Worm (Caenorhabditis elegans) whole organism, L2 larva: ENCODE measurements around the gene ptr-3.
A peak's percentile ranks its signal among the peaks of the same experiment; 100 is the strongest.

Experiments used
- C34F6.9 ChIP-seq: fragments of 150-350 bp; optimal IDR thresholded peaks from 2 replicates; lab custom pipeline; 2014; ENCODE audit warnings: missing biosample characterization, missing genetic modification characterization
- F13H6.1 ChIP-seq: sonication (generic microtip); optimal IDR thresholded peaks from 2 replicates; lab custom pipeline; 2016; ENCODE audit warnings: missing genetic modification characterization, missing compliant biosample characterization
- R02D3.7 ChIP-seq: fragments of 150-350 bp; optimal IDR thresholded peaks from 2 replicates; lab custom pipeline; 2014; ENCODE audit warnings: missing biosample characterization, missing genetic modification characterization
- Y55F3AM.14 ChIP-seq: fragments of 200-800 bp; sonication (Bioruptor generic); optimal IDR thresholded peaks from 2 replicates; lab custom pipeline; 2018; ENCODE audit warnings: mild to moderate bottlenecking, missing genetic modification characterization, missing compliant biosample characterization
- ZK546.5 ChIP-seq: sonication (generic microtip); optimal IDR thresholded peaks from 2 replicates; lab custom pipeline; 2017; ENCODE audit warnings: missing biosample characterization, missing genetic modification characterization
- alr-1 ChIP-seq: fragments of 150-350 bp; optimal IDR thresholded peaks from 2 replicates; lab custom pipeline; 2014; ENCODE audit warnings: missing biosample characterization, missing genetic modification characterization
- aly-2 ChIP-seq: fragments of 150-350 bp; optimal IDR thresholded peaks from 2 replicates; lab custom pipeline; 2014; ENCODE audit warnings: missing biosample characterization, missing genetic modification characterization
- ama-1 ChIP-seq: fragments of 150-350 bp; optimal IDR thresholded peaks from 2 replicates; lab custom pipeline; 2018; ENCODE audit warnings: inconsistent platforms
- blmp-1 ChIP-seq: sonication (generic microtip); optimal IDR thresholded peaks from 2 replicates; lab custom pipeline; 2017; ENCODE audit warnings: missing genetic modification characterization, mild to moderate bottlenecking, missing compliant biosample characterization, antibody characterized with exemption, moderate library complexity; ENCODE audit not compliant: insufficient read depth
- ceh-16 ChIP-seq: fragments of 150-350 bp; optimal IDR thresholded peaks from 2 replicates; lab custom pipeline; 2014; ENCODE audit warnings: missing biosample characterization, missing genetic modification characterization
- ceh-82 ChIP-seq: fragments of 150-350 bp; optimal IDR thresholded peaks from 2 replicates; lab custom pipeline; 2014; ENCODE audit warnings: missing biosample characterization, missing genetic modification characterization
- crh-2 ChIP-seq: sonication (generic microtip); optimal IDR thresholded peaks from 2 replicates; lab custom pipeline; 2017; ENCODE audit warnings: missing biosample characterization, missing genetic modification characterization
- dmd-4 ChIP-seq: sonication (generic microtip); optimal IDR thresholded peaks from 2 replicates; lab custom pipeline; 2017; ENCODE audit warnings: missing biosample characterization, missing genetic modification characterization
- egl-27 ChIP-seq: sonication (generic microtip); optimal IDR thresholded peaks from 3 replicates; lab custom pipeline; 2017; ENCODE audit warnings: missing biosample characterization, missing genetic modification reagents, missing genetic modification characterization
- elt-1 ChIP-seq: fragments of 150-350 bp; optimal IDR thresholded peaks from 2 replicates; lab custom pipeline; 2014; ENCODE audit warnings: missing biosample characterization, missing genetic modification characterization
- elt-3 ChIP-seq: sonication (generic microtip); optimal IDR thresholded peaks from 2 replicates; lab custom pipeline; 2017; ENCODE audit warnings: missing biosample characterization, missing genetic modification characterization
- fos-1 ChIP-seq: fragments of 150-350 bp; optimal IDR thresholded peaks from 2 replicates; lab custom pipeline; 2014; ENCODE audit warnings: missing biosample characterization, missing genetic modification characterization
- gmeb-1 ChIP-seq: fragments of 150-350 bp; optimal IDR thresholded peaks from 2 replicates; lab custom pipeline; 2014; ENCODE audit warnings: missing biosample characterization, missing genetic modification characterization
- lin-11 ChIP-seq: fragments of 150-350 bp; sonication (generic microtip); optimal IDR thresholded peaks from 2 replicates; lab custom pipeline; 2014; ENCODE audit warnings: missing biosample characterization, missing genetic modification characterization, inconsistent platforms, mixed read lengths
- lin-13 ChIP-seq: fragments of 150-350 bp; optimal IDR thresholded peaks from 2 replicates; lab custom pipeline; 2014; ENCODE audit warnings: missing biosample characterization, missing genetic modification reagents, missing genetic modification characterization
- lin-39 ChIP-seq: fragments of 150-350 bp; optimal IDR thresholded peaks from 2 replicates; lab custom pipeline; 2014; ENCODE audit warnings: missing biosample characterization, missing genetic modification reagents, missing genetic modification characterization
- lsy-2 ChIP-seq, 2 experiments: fragments of 150-350 bp in 1 of 2; sonication (generic microtip) in 1 of 2; optimal IDR thresholded peaks; 2 replicates each; lab custom pipeline; 2014 to 2017; ENCODE audit warnings: missing biosample characterization in 2 of 2, missing genetic modification characterization in 2 of 2
- mab-5 ChIP-seq: fragments of 150-350 bp; optimal IDR thresholded peaks from 2 replicates; lab custom pipeline; 2014; ENCODE audit warnings: missing biosample characterization, missing genetic modification characterization
- mbf-1 ChIP-seq: sonication (generic microtip); optimal IDR thresholded peaks from 2 replicates; lab custom pipeline; 2017; ENCODE audit warnings: missing biosample characterization, missing genetic modification characterization
- mdl-1 ChIP-seq, 2 experiments: fragments of 150-350 bp in 1 of 2; sonication (generic microtip) in 1 of 2; optimal IDR thresholded peaks; 2 replicates each; lab custom pipeline; 2017; ENCODE audit warnings: missing biosample characterization in 2 of 2, missing genetic modification characterization in 2 of 2
- nhr-10 ChIP-seq: sonication (generic microtip); optimal IDR thresholded peaks from 2 replicates; lab custom pipeline; 2017; ENCODE audit warnings: missing biosample characterization, missing genetic modification characterization
- nhr-11 ChIP-seq: fragments of 150-350 bp; optimal IDR thresholded peaks from 2 replicates; lab custom pipeline; 2014; ENCODE audit warnings: missing biosample characterization, missing genetic modification characterization
- nhr-12 ChIP-seq: fragments of 150-350 bp; optimal IDR thresholded peaks from 2 replicates; lab custom pipeline; 2014; ENCODE audit warnings: missing biosample characterization, missing genetic modification characterization
- nhr-129 ChIP-seq: fragments of 150-350 bp; optimal IDR thresholded peaks from 2 replicates; lab custom pipeline; 2014; ENCODE audit warnings: missing biosample characterization, missing genetic modification characterization
- nhr-21 ChIP-seq: fragments of 150-350 bp; optimal IDR thresholded peaks from 2 replicates; lab custom pipeline; 2014; ENCODE audit warnings: missing biosample characterization, missing genetic modification characterization
- nhr-23 ChIP-seq: fragments of 150-350 bp; optimal IDR thresholded peaks from 2 replicates; lab custom pipeline; 2014; ENCODE audit warnings: missing biosample characterization, missing genetic modification reagents, missing genetic modification characterization
- nhr-237 ChIP-seq: fragments of 150-350 bp; optimal IDR thresholded peaks from 2 replicates; lab custom pipeline; 2014; ENCODE audit warnings: missing biosample characterization, missing genetic modification characterization
- nhr-25 ChIP-seq: fragments of 150-350 bp; sonication (generic microtip); optimal IDR thresholded peaks from 3 replicates; lab custom pipeline; 2014; ENCODE audit warnings: missing biosample characterization, missing genetic modification characterization
- nhr-6 ChIP-seq: fragments of 150-350 bp; optimal IDR thresholded peaks from 2 replicates; lab custom pipeline; 2014; ENCODE audit warnings: missing biosample characterization, missing genetic modification characterization
- nhr-77 ChIP-seq: fragments of 150-350 bp; optimal IDR thresholded peaks from 2 replicates; lab custom pipeline; 2014; ENCODE audit warnings: missing biosample characterization, missing genetic modification characterization
- peb-1 ChIP-seq: fragments of 150-350 bp; optimal IDR thresholded peaks from 2 replicates; lab custom pipeline; 2014; ENCODE audit warnings: missing biosample characterization, missing genetic modification characterization
- sem-4 ChIP-seq: fragments of 150-350 bp; optimal IDR thresholded peaks from 2 replicates; lab custom pipeline; 2014; ENCODE audit warnings: missing biosample characterization, missing genetic modification reagents, missing genetic modification characterization
- skn-1 ChIP-seq: sonication (generic microtip); optimal IDR thresholded peaks from 2 replicates; lab custom pipeline; 2017; ENCODE audit warnings: missing biosample characterization, missing genetic modification characterization
- sma-3 ChIP-seq: sonication (generic microtip); optimal IDR thresholded peaks from 2 replicates; lab custom pipeline; 2016; ENCODE audit warnings: missing genetic modification reagents, missing genetic modification characterization, missing compliant biosample characterization
- sma-9 ChIP-seq, 2 experiments: fragments of 150-350 bp in 1 of 2; sonication (generic microtip) in 1 of 2; optimal IDR thresholded peaks; 2 replicates each; lab custom pipeline; 2014 to 2016; ENCODE audit warnings: missing genetic modification characterization in 2 of 2, mild to moderate bottlenecking in 1 of 2, missing biosample characterization in 1 of 2, missing compliant biosample characterization in 1 of 2, missing genetic modification reagents in 1 of 2, moderate library complexity in 1 of 2
- snpc-4 ChIP-seq: fragments of 150-350 bp; optimal IDR thresholded peaks from 2 replicates; lab custom pipeline; 2014; ENCODE audit warnings: missing biosample characterization, missing genetic modification characterization
- unc-39 ChIP-seq: fragments of 150-350 bp; optimal IDR thresholded peaks from 2 replicates; lab custom pipeline; 2014; ENCODE audit warnings: missing biosample characterization, missing genetic modification characterization
- unc-55 ChIP-seq: fragments of 150-350 bp; sonication (generic microtip); optimal IDR thresholded peaks from 3 replicates; lab custom pipeline; 2014; ENCODE audit warnings: missing biosample characterization, missing genetic modification reagents, missing genetic modification characterization
- unc-62 ChIP-seq: fragments of 150-350 bp; optimal IDR thresholded peaks from 2 replicates; lab custom pipeline; 2014; ENCODE audit warnings: missing biosample characterization, missing genetic modification reagents, missing genetic modification characterization
- zag-1 ChIP-seq: fragments of 150-350 bp; optimal IDR thresholded peaks from 2 replicates; lab custom pipeline; 2014; ENCODE audit warnings: missing biosample characterization, missing genetic modification characterization
- ztf-1 ChIP-seq: fragments of 200-800 bp; sonication (Bioruptor generic); conservative IDR thresholded peaks from 2 replicates; pipeline ENCODE4 v1.3.6; 2022; ENCODE audit warnings: missing genetic modification characterization, missing compliant biosample characterization
- ztf-11 ChIP-seq: sonication (generic microtip); optimal IDR thresholded peaks from 2 replicates; lab custom pipeline; 2017; ENCODE audit warnings: missing biosample characterization, missing genetic modification characterization
- ztf-4 ChIP-seq: fragments of 150-350 bp; optimal IDR thresholded peaks from 2 replicates; lab custom pipeline; 2014; ENCODE audit warnings: missing biosample characterization, missing genetic modification characterization

ptr-3 gene

DNA sequence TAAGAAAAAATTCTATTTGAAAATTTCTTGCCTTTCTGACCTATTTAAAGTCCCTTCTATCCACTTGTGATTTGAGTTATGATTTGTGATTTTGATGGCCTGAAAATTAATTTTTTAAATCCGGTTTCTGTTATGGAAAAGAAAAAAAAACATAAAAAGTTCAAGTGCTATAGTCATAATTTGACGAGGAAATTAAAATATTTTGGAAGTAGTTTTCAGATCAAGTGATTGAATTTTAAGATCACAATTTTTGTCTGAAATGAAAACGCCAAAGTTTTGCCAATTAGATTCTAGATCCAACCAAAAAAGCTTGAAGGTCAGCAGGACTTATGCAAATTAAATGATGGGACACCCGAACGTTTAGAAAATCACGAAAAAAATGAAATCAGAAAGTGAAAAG is at the start of gene ptr-3:
Gene ptr-3 (minus strand): TSS at position 101 of the 400 bp plus-strand sequence.
- TF ChIP-seq ztf-4 (tag; lab: Kevin White, UChicago) (no peak), aly-2 (tag; lab: Kevin White, UChicago) (no peak), blmp-1 (no peak), R02D3.7 (tag; lab: Kevin White, UChicago) (no peak), unc-55 (no peak), mbf-1 (tag; lab: Kevin White, UChicago) (no peak), egl-27 (no peak), fos-1 (tag; lab: Kevin White, UChicago) (no peak), ceh-16 (no peak)
- TF ChIP-seq, all 48 proteins: peak for 0

DNA sequence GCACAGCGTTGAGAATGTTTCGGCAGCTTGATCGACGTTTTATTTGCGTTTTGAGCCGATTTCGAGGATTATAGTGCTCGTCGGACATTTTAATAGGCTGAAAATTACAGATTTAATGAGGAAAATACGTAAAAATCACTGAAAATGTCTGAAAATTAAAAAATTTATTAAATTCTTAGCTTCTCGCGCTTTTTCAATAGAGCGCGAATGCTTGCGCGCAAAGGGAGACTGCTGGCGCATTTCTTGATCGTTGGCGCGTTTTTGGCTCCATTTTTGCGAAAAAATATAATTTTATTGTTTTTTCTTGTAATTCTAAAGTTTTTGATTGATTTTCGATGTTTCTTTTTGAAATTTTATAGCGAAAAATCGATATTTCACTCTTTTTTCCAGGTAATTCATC is 43.5 kb upstream of the ptr-3 start, which contains the start of the genes dnsn-1 and C24H12.4:
Gene dnsn-1 (minus strand): TSS at position 101 of the 400 bp plus-strand sequence.
Gene C24H12.4 (plus strand): TSS at position 391 of the 400 bp plus-strand sequence.
- TF ChIP-seq zag-1 (peak; percentile 46), unc-55 (peak; percentile 98), ztf-1 (GFP tag; lab: Robert Waterston, UW) (no peak), lin-13 (GFP tag; lab: Kevin White, UChicago) (peak; percentile 95), nhr-11 (tag; lab: Kevin White, UChicago) (no peak), nhr-21 (tag; lab: Kevin White, UChicago) (peak; percentile 95), unc-62 (GFP tag; lab: Kevin White, UChicago) (no peak), lin-11 (peak; percentile 96), egl-27 (peak; percentile 86), lsy-2 (tag; optimal IDR thresholded peaks at IDR 0.05; lab: Kevin White, UChicago) (peak; percentile 91 to 96), R02D3.7 (tag; lab: Kevin White, UChicago) (peak; percentile 61), unc-39 (tag; lab: Kevin White, UChicago) (no peak), lin-39 (tag; lab: Kevin White, UChicago) (no peak), crh-2 (peak; percentile 97), skn-1 (tag; lab: Kevin White, UChicago) (no peak), sma-9 (GFP tag; optimal IDR thresholded peaks at IDR 0.05; lab: Kevin White, UChicago) (peak; percentile 95), sma-9 (tag; optimal IDR thresholded peaks at IDR 0.05; lab: Kevin White, UChicago) (no peak), ztf-11 (tag; lab: Kevin White, UChicago) (no peak), sma-3 (GFP tag; lab: Kevin White, UChicago) (peak; percentile 96), ama-1 (lab: Kevin White, UChicago) (no peak), ztf-4 (tag; lab: Kevin White, UChicago) (peak; percentile 82), alr-1 (no peak), ceh-16 (peak; percentile 66), aly-2 (tag; lab: Kevin White, UChicago) (no peak), ceh-82 (tag; lab: Kevin White, UChicago) (peak; percentile 53), Y55F3AM.14 (GFP tag; lab: Kevin White, UChicago) (no peak), nhr-25 (tag; lab: Kevin White, UChicago) (peak; percentile 93), snpc-4 (tag; lab: Kevin White, UChicago) (peak; percentile 70), elt-1 (tag; lab: Kevin White, UChicago) (no peak), ZK546.5 (tag; lab: Kevin White, UChicago) (peak; percentile 55), gmeb-1 (tag; lab: Kevin White, UChicago) (peak; percentile 98), blmp-1 (peak; percentile 12), nhr-12 (tag; lab: Kevin White, UChicago) (no peak), elt-3 (no peak), F13H6.1 (tag; lab: Kevin White, UChicago) (peak; percentile 92), fos-1 (tag; lab: Kevin White, UChicago) (peak; percentile 68), nhr-237 (tag; lab: Kevin White, UChicago) (peak; percentile 59), nhr-23 (tag; lab: Kevin White, UChicago) (no peak), mab-5 (tag; lab: Kevin White, UChicago) (peak; percentile 88), mdl-1 (tag; optimal IDR thresholded peaks at IDR 0.05; lab: Kevin White, UChicago) (peak in 1 of 2 experiments; percentile 47), dmd-4 (tag; lab: Kevin White, UChicago) (peak; percentile 64), C34F6.9 (tag; lab: Kevin White, UChicago) (peak; percentile 94), peb-1 (tag; lab: Kevin White, UChicago) (no peak), nhr-10 (peak; percentile 78), nhr-77 (tag; lab: Kevin White, UChicago) (no peak), mbf-1 (tag; lab: Kevin White, UChicago) (no peak), nhr-129 (tag; lab: Kevin White, UChicago) (peak; percentile 64), sem-4 (tag; lab: Kevin White, UChicago) (peak; percentile 90), nhr-6 (tag; lab: Kevin White, UChicago) (peak; percentile 88)
- TF ChIP-seq, all 48 proteins: peak for 30
